Worm (Caenorhabditis elegans) whole organism, young adult: Measurements from ENCODE around the gene ZK1073.1.

ENCODE experiments used
- B0019.2 ChIP-seq: fragments of 200-800 bp; sonication (Bioruptor generic); conservative IDR thresholded peaks from 2 replicates; pipeline ENCODE4 v1.3.6; 2022; ENCODE audit warnings: missing genetic modification reagents, missing genetic modification characterization, missing compliant biosample characterization
- B0336.3 ChIP-seq: fragments of 200-800 bp; sonication (Bioruptor generic); IDR thresholded peaks from 2 replicates; pipeline ENCODE4 v1.3.6; 2022; ENCODE audit warnings: missing genetic modification characterization, missing compliant biosample characterization
- C06A6.2 ChIP-seq: fragments of 200-800 bp; sonication (Bioruptor generic); conservative IDR thresholded peaks from 2 replicates; pipeline ENCODE4 v1.3.6; 2022; ENCODE audit warnings: missing genetic modification characterization, missing compliant biosample characterization
- F23B12.7 ChIP-seq: sonication (generic microtip); optimal IDR thresholded peaks from 2 replicates; lab custom pipeline; 2017; ENCODE audit warnings: missing genetic modification characterization, mild to moderate bottlenecking, missing compliant biosample characterization, antibody characterized with exemption, moderate library complexity; ENCODE audit not compliant: insufficient read depth
- F57A8.1 ChIP-seq: fragments of 200-800 bp; sonication (Bioruptor generic); optimal IDR thresholded peaks from 2 replicates; lab custom pipeline; 2018; ENCODE audit warnings: mild to moderate bottlenecking, missing genetic modification characterization, moderate library complexity, missing compliant biosample characterization
- Y53G8AR.9 ChIP-seq: fragments of 200-800 bp; sonication (Bioruptor generic); conservative IDR thresholded peaks from 2 replicates; pipeline ENCODE4 v1.3.6; 2022; ENCODE audit warnings: missing genetic modification reagents, missing genetic modification characterization, missing compliant biosample characterization
- akir-1 ChIP-seq: fragments of 200-800 bp; sonication (Bioruptor generic); optimal IDR thresholded peaks from 2 replicates; lab custom pipeline; 2018; ENCODE audit warnings: mild to moderate bottlenecking, missing genetic modification characterization, moderate library complexity, missing compliant biosample characterization
- aptf-2 ChIP-seq: fragments of 200-800 bp; sonication (Bioruptor generic); conservative IDR thresholded peaks from 2 replicates; pipeline ENCODE4 v1.3.6; 2022; ENCODE audit warnings: missing genetic modification reagents, missing genetic modification characterization, missing compliant biosample characterization
- athp-1 ChIP-seq: sonication (generic microtip); optimal IDR thresholded peaks from 2 replicates; lab custom pipeline; 2017; ENCODE audit warnings: mild to moderate bottlenecking, missing genetic modification characterization, missing compliant biosample characterization
- attf-5 ChIP-seq: fragments of 200-800 bp; sonication (Bioruptor generic); optimal IDR thresholded peaks from 2 replicates; lab custom pipeline; 2018; ENCODE audit warnings: mild to moderate bottlenecking, missing genetic modification characterization, missing compliant biosample characterization
- cebp-1 ChIP-seq, 2 experiments: fragments of 200-800 bp in 1 of 2; sonication (Bioruptor generic) in 1 of 2; sonication (generic microtip) in 1 of 2; IDR thresholded peaks in 1 of 2; optimal IDR thresholded peaks in 1 of 2; 2 replicates each; pipeline versions ENCODE4 v1.3.6 to Lab custom; 2017 to 2022; ENCODE audit warnings: missing compliant biosample characterization in 2 of 2, missing genetic modification characterization in 2 of 2, mild to moderate bottlenecking in 1 of 2, missing genetic modification reagents in 1 of 2, moderate library complexity in 1 of 2
- ceh-27 ChIP-seq: fragments of 200-800 bp; sonication (Bioruptor generic); optimal IDR thresholded peaks from 2 replicates; lab custom pipeline; 2018; ENCODE audit warnings: mild to moderate bottlenecking, missing genetic modification characterization, moderate library complexity, missing compliant biosample characterization
- die-1 ChIP-seq: sonication (generic microtip); optimal IDR thresholded peaks from 2 replicates; lab custom pipeline; 2016; ENCODE audit warnings: missing genotype, mild to moderate bottlenecking, missing genetic modification characterization, missing compliant biosample characterization
- dox-1 ChIP-seq: fragments of 200-800 bp; sonication (Bioruptor generic); IDR thresholded peaks from 2 replicates; pipeline ENCODE4 v1.3.6; 2022; ENCODE audit warnings: missing genetic modification reagents, missing genetic modification characterization, missing compliant biosample characterization
- dpff-1 ChIP-seq: sonication (generic microtip); optimal IDR thresholded peaks from 2 replicates; lab custom pipeline; 2017; ENCODE audit warnings: mild to moderate bottlenecking, missing genetic modification characterization, missing compliant biosample characterization
- egrh-3 ChIP-seq: fragments of 200-800 bp; sonication (Bioruptor generic); IDR thresholded peaks from 2 replicates; pipeline ENCODE4 v1.3.6; 2022; ENCODE audit warnings: missing genetic modification reagents, missing genetic modification characterization, missing compliant biosample characterization
- ets-4 ChIP-seq: fragments of 200-800 bp; sonication (Bioruptor generic); optimal IDR thresholded peaks from 2 replicates; lab custom pipeline; 2018; ENCODE audit warnings: mild to moderate bottlenecking, missing genetic modification characterization, missing compliant biosample characterization
- fkh-3 ChIP-seq: sonication (generic microtip); optimal IDR thresholded peaks from 2 replicates; lab custom pipeline; 2016; ENCODE audit warnings: mild to moderate bottlenecking, missing genetic modification characterization, missing compliant biosample characterization
- hlh-26 ChIP-seq: fragments of 200-800 bp; sonication (Bioruptor generic); conservative IDR thresholded peaks from 2 replicates; pipeline ENCODE4 v1.3.6; 2022; ENCODE audit warnings: missing genetic modification reagents, missing genetic modification characterization, missing compliant biosample characterization
- hmg-1.2 ChIP-seq: fragments of 200-800 bp; sonication (Bioruptor generic); IDR thresholded peaks from 2 replicates; pipeline ENCODE4 v1.3.6; 2022; ENCODE audit warnings: missing genetic modification reagents, missing genetic modification characterization, missing compliant biosample characterization
- hsf-1 ChIP-seq: fragments of 200-800 bp; sonication (Bioruptor generic); IDR thresholded peaks from 2 replicates; pipeline ENCODE4 v1.3.6; 2022; ENCODE audit warnings: missing genetic modification reagents, missing genetic modification characterization, missing compliant biosample characterization
- let-607 ChIP-seq, 2 experiments: fragments of 200-800 bp in 1 of 2; sonication (Bioruptor generic) in 1 of 2; sonication (generic microtip) in 1 of 2; optimal IDR thresholded peaks; 2 replicates each; lab custom pipeline; 2016 to 2018; ENCODE audit warnings: mild to moderate bottlenecking in 2 of 2, missing compliant biosample characterization in 2 of 2, missing genetic modification characterization in 2 of 2, moderate library complexity in 2 of 2, missing genotype in 1 of 2
- lin-40 ChIP-seq: sonication (generic microtip); optimal IDR thresholded peaks from 2 replicates; lab custom pipeline; 2016; ENCODE audit warnings: missing genetic modification characterization, mild to moderate bottlenecking, missing compliant biosample characterization, missing genotype, missing genetic modification reagents
- mcd-1 ChIP-seq: fragments of 200-800 bp; sonication (Bioruptor generic); IDR thresholded peaks from 2 replicates; pipeline ENCODE4 v1.3.6; 2022; ENCODE audit warnings: missing genetic modification reagents, missing genetic modification characterization, missing compliant biosample characterization
- nhr-80 ChIP-seq: sonication (generic microtip); optimal IDR thresholded peaks from 2 replicates; lab custom pipeline; 2016; ENCODE audit warnings: missing genetic modification characterization, missing compliant biosample characterization
- pbrm-1 ChIP-seq: fragments of 200-800 bp; sonication (Bioruptor generic); IDR thresholded peaks from 2 replicates; pipeline ENCODE4 v1.3.6; 2022; ENCODE audit warnings: missing genetic modification reagents, missing genetic modification characterization, missing compliant biosample characterization
- pha-4 ChIP-seq: fragments of 150-350 bp; sonication (generic microtip); optimal IDR thresholded peaks from 2 replicates; lab custom pipeline; 2014; ENCODE audit warnings: missing biosample characterization, missing genetic modification reagents, missing genetic modification characterization
- snpc-3.4 ChIP-seq: sonication (generic microtip); optimal IDR thresholded peaks from 2 replicates; lab custom pipeline; 2017; ENCODE audit warnings: missing genetic modification characterization, mild to moderate bottlenecking, missing compliant biosample characterization, antibody characterized with exemption, moderate library complexity, missing genotype, missing genetic modification reagents
- somi-1 ChIP-seq: fragments of 200-800 bp; sonication (Bioruptor generic); optimal IDR thresholded peaks from 2 replicates; lab custom pipeline; 2018; ENCODE audit warnings: mild to moderate bottlenecking, missing genetic modification characterization, missing compliant biosample characterization
- tbx-9 ChIP-seq: sonication (generic microtip); optimal IDR thresholded peaks from 2 replicates; lab custom pipeline; 2016; ENCODE audit warnings: borderline replicate concordance, missing genetic modification characterization, inconsistent platforms, missing compliant biosample characterization
- tlf-1 ChIP-seq: fragments of 200-800 bp; sonication (Bioruptor generic); optimal IDR thresholded peaks from 2 replicates; lab custom pipeline; 2018; ENCODE audit warnings: mild to moderate bottlenecking, missing genetic modification characterization, missing compliant biosample characterization
- xnd-1 ChIP-seq: sonication (generic microtip); optimal IDR thresholded peaks from 2 replicates; lab custom pipeline; 2016; ENCODE audit warnings: missing genotype, missing genetic modification reagents, missing genetic modification characterization, missing compliant biosample characterization
- zfh-2 ChIP-seq: fragments of 200-800 bp; sonication (Bioruptor generic); conservative IDR thresholded peaks from 2 replicates; pipeline ENCODE4 v1.3.6; 2022; ENCODE audit warnings: missing genetic modification reagents, missing genetic modification characterization, missing compliant biosample characterization
- zim-3 ChIP-seq: sonication (generic microtip); optimal IDR thresholded peaks from 2 replicates; lab custom pipeline; 2017; ENCODE audit warnings: mild to moderate bottlenecking, missing genetic modification characterization, moderate library complexity, missing compliant biosample characterization
- ztf-22 ChIP-seq: fragments of 200-800 bp; sonication (Bioruptor generic); optimal IDR thresholded peaks from 2 replicates; lab custom pipeline; 2018; ENCODE audit warnings: mild to moderate bottlenecking, missing genetic modification characterization, moderate library complexity, missing compliant biosample characterization
- ztf-26 ChIP-seq: sonication (generic microtip); optimal IDR thresholded peaks from 2 replicates; lab custom pipeline; 2017; ENCODE audit warnings: missing genetic modification characterization, missing compliant biosample characterization

The ZK1073.1 gene

DNA sequence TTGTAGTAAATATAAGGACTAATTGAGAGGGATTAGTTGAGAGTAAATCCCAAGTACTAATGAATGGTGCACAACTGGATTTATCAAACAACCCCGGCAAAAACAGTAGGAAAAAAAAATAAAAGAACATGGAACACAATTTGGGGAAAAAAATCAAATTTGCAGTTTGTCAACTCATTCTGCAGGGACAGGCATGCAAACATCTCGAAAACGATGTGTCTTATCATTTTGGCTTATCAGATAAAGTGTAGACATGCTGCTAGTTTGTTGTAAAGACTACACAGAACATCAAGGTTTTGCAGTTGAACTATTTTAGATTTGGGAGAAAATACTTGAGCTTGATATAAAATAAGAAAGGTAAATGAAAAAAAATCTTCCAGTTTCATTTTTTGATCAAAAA lies 25.1 kb upstream of the ZK1073.1 start:
- no peak for TF ChIP-seq tbx-9 (tag; lab: Kevin White, UChicago)
- TF ChIP-seq pha-4 (tag; lab: Kevin White, UChicago): no peak
- TF ChIP-seq hlh-26 (GFP tag; lab: Robert Waterston, UW): no peak
- TF ChIP-seq Y53G8AR.9: no peak
- no peak for TF ChIP-seq zfh-2 (GFP tag; lab: Robert Waterston, UW)
- TF ChIP-seq hsf-1 (GFP tag; lab: Robert Waterston, UW): no peak
- no peak for TF ChIP-seq tlf-1
- no peak for TF ChIP-seq F23B12.7 (tag; lab: Kevin White, UChicago)
- TF ChIP-seq lin-40: no peak
- no peak for TF ChIP-seq die-1 (tag; lab: Kevin White, UChicago)
- TF ChIP-seq aptf-2 (GFP tag; lab: Robert Waterston, UW): no peak
- no peak for TF ChIP-seq athp-1 (tag; lab: Kevin White, UChicago)
- TF ChIP-seq nhr-80: peak; percentile 65
- TF ChIP-seq ets-4 (GFP tag; lab: Kevin White, UChicago): no peak
- TF ChIP-seq C06A6.2 (GFP tag; lab: Robert Waterston, UW): no peak
- TF ChIP-seq let-607 (tag; optimal IDR thresholded peaks at IDR 0.05; lab: Kevin White, UChicago): peak; percentile 55 to 64
- no peak for TF ChIP-seq attf-5 (GFP tag; lab: Kevin White, UChicago)
- TF ChIP-seq, all 124 proteins: peak for 2

DNA sequence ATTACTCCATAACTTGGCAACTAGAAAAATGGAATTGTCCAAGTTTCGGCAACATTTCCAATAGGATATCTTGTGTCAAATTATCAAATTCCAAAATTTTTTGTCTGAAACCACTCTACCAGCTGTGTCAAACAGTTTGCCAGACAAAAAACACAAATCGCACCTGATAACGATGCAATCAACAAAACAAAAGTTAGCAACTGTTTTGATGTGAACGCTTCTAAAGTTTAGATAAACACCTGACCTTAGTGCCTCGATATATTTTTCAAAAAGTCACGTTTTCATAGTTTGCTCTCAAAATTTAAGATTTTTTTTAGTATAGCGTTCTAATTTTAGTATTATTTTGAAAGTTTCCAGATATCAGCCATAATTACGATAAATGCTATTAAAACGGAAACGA lies 22.6 kb upstream of the ZK1073.1 start:
- TF ChIP-seq snpc-3.4 (tag; lab: Kevin White, UChicago): no peak
- TF ChIP-seq zfh-2 (GFP tag; lab: Robert Waterston, UW): no peak
- no peak for TF ChIP-seq akir-1 (GFP tag; lab: Kevin White, UChicago)
- TF ChIP-seq zim-3 (tag; lab: Kevin White, UChicago): no peak
- no peak for TF ChIP-seq pbrm-1 (GFP tag; lab: Robert Waterston, UW)
- no peak for TF ChIP-seq hmg-1.2 (GFP tag; lab: Robert Waterston, UW)
- TF ChIP-seq F57A8.1 (GFP tag; lab: Kevin White, UChicago): no peak

ce11 chrX:16150153-16150552 lies 21.5 kb upstream of the ZK1073.1 start:
- peak; percentile 96 for TF ChIP-seq egrh-3
- TF ChIP-seq B0336.3 (GFP tag; lab: Robert Waterston, UW): 0 out of 2 replicates have a peak, but pooled peaks have one; percentile 48
- TF ChIP-seq attf-5 (GFP tag; lab: Kevin White, UChicago): peak; percentile 32
- peak; percentile 40 for TF ChIP-seq ceh-27 (GFP tag; lab: Kevin White, UChicago)
- TF ChIP-seq dpff-1: no peak
- no peak for TF ChIP-seq ztf-22 (GFP tag; lab: Kevin White, UChicago)
- TF ChIP-seq nhr-80: peak; percentile 32
- TF ChIP-seq cebp-1 (GFP tag; IDR thresholded peaks at IDR 0.05; lab: Robert Waterston, UW): 0 out of 2 replicates have a peak, but pooled peaks have one; percentile 17
- peak; percentile 65 for TF ChIP-seq cebp-1 (tag; optimal IDR thresholded peaks at IDR 0.05; lab: Kevin White, UChicago)
- peak; percentile 83 for TF ChIP-seq hmg-1.2 (GFP tag; lab: Robert Waterston, UW)
- TF ChIP-seq ztf-26 (tag; lab: Kevin White, UChicago): peak; percentile 22
- TF ChIP-seq mcd-1 (GFP tag; lab: Robert Waterston, UW): peak; percentile 34; the same call in 1 of the 2 replicates
- TF ChIP-seq B0019.2 (GFP tag; lab: Robert Waterston, UW): no peak
- TF ChIP-seq dox-1: peak; percentile 69
- TF ChIP-seq somi-1 (GFP tag; lab: Kevin White, UChicago): no peak
- 0 out of 2 replicates have a peak, but pooled peaks have one; percentile 42 for TF ChIP-seq hsf-1 (GFP tag; lab: Robert Waterston, UW)
- TF ChIP-seq zfh-2 (GFP tag; lab: Robert Waterston, UW): peak; percentile 96
- no peak for TF ChIP-seq xnd-1
- TF ChIP-seq let-607 (tag; optimal IDR thresholded peaks at IDR 0.05; lab: Kevin White, UChicago): no peak
- no peak for TF ChIP-seq fkh-3 (tag; lab: Kevin White, UChicago)
